Fruit fly (Drosophila melanogaster): ENCODE measurements around the gene Bhmt.

Gene Bhmt

dm6 chr2L:18917584-18917983, 39.5 kb downstream of the Bhmt start:
- no peak for TF ChIP-seq dmrt93B (GFP tag; optimal IDR thresholded peaks at IDR 0.05)

- TF ChIP-seq N (GFP tag; optimal IDR thresholded peaks at IDR 0.05) (no peak), br (GFP tag; optimal IDR thresholded peaks at IDR 0.05) (no peak), ey (GFP tag; optimal IDR thresholded peaks at IDR 0.05) (no peak), pan (optimal IDR thresholded peaks at IDR 0.05) (no peak), Hr78 (GFP tag; optimal IDR thresholded peaks at IDR 0.05) (no peak), dsf (GFP tag; optimal IDR thresholded peaks at IDR 0.05; ENCODE audit: borderline replicate concordance) (no peak)
Measured at dm6 chr2L:18914829-18915228, 42.3 kb downstream of the Bhmt start.

dm6 chr2L:18907491-18907890, 49.6 kb downstream of the Bhmt start:
- TF ChIP-seq tai (GFP tag; optimal IDR thresholded peaks at IDR 0.05) = no peak
- peak; percentile 3 for TF ChIP-seq rgr (GFP tag; optimal IDR thresholded peaks at IDR 0.05)
- no peak for TF ChIP-seq Hr83 (GFP tag; optimal IDR thresholded peaks at IDR 0.05; ENCODE audit: poor library complexity, severe bottlenecking)
- no peak for TF ChIP-seq fru (GFP tag; optimal IDR thresholded peaks at IDR 0.05)
- TF ChIP-seq foxo (GFP tag; optimal IDR thresholded peaks at IDR 0.05) = peak in 1 of 2 experiments; percentile 42
- no peak for TF ChIP-seq woc (GFP tag; optimal IDR thresholded peaks at IDR 0.05)
- TF ChIP-seq jim (GFP tag; optimal IDR thresholded peaks at IDR 0.05) = no peak
- no peak for TF ChIP-seq Hnf4 (GFP tag; optimal IDR thresholded peaks at IDR 0.05)
- no peak for TF ChIP-seq sv (GFP tag; optimal IDR thresholded peaks at IDR 0.05)
- TF ChIP-seq Myc (optimal IDR thresholded peaks at IDR 0.05) = no peak
- peak; percentile 46 for TF ChIP-seq h (GFP tag; optimal IDR thresholded peaks at IDR 0.05)
- peak; percentile 0 for TF ChIP-seq HLH106 (tag; optimal IDR thresholded peaks at IDR 0.05)

dm6 chr2L:18906615-18907014, 50.5 kb downstream of the Bhmt start:
- TF ChIP-seq CrebA (GFP tag; optimal IDR thresholded peaks at IDR 0.05; ENCODE audit: borderline replicate concordance) = no peak
- TF ChIP-seq Sp1 (GFP tag; optimal IDR thresholded peaks at IDR 0.05) = no peak
- no peak for TF ChIP-seq psq (GFP tag; optimal IDR thresholded peaks at IDR 0.05)
- TF ChIP-seq rgr (GFP tag; optimal IDR thresholded peaks at IDR 0.05) = no peak
- TF ChIP-seq sage (GFP tag; optimal IDR thresholded peaks at IDR 0.05) = no peak
- TF ChIP-seq Mio (GFP tag; optimal IDR thresholded peaks at IDR 0.05) = no peak
- TF ChIP-seq N (GFP tag; optimal IDR thresholded peaks at IDR 0.05) = no peak
- TF ChIP-seq ey (GFP tag; optimal IDR thresholded peaks at IDR 0.05) = no peak
- no peak for TF ChIP-seq dsf (GFP tag; optimal IDR thresholded peaks at IDR 0.05; ENCODE audit: borderline replicate concordance)
- no peak for TF ChIP-seq jim (GFP tag; optimal IDR thresholded peaks at IDR 0.05)
- no peak for TF ChIP-seq HLH106 (tag; optimal IDR thresholded peaks at IDR 0.05)
- no peak for TF ChIP-seq pan (optimal IDR thresholded peaks at IDR 0.05)
- TF ChIP-seq dmrt93B (GFP tag; optimal IDR thresholded peaks at IDR 0.05) = no peak
- no peak for TF ChIP-seq Myc (optimal IDR thresholded peaks at IDR 0.05)

All from whole organism, wandering third instar larva.